Worm (Caenorhabditis elegans): Measurements from ENCODE around the gene clec-218.

clec-218 gene

DNA sequence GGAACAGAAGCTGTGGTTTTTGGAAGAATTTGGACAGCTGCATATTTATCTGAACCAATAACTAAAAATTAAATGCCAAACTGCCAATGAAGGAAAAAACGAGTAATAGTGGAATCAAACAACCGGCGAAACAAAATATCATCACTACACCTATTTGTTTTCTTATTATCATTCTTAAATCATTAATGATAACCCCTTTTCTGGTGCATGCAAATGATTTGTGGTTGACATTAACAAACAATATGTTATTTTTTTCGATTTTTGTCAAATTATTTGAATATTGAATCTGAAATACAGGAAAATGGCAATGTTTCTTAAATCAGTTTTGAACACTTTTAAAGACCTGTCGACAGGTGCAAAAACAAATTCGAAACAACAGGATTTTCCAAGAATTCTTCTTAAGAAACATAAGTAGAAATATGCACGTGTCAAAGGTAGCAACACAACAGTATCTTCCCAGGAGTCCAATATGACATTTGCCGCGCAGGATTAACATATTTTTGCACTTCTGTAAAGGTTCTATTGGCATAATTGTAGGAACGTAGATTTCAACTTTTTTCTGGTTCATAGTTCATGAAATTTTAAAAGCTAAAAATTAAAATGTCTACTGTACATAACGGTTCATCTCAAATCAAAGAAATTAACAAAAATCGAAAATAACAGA is 8.4 kb upstream of the clec-218 start, which contains the start of gene W02D7.5:
Gene W02D7.5, minus strand, starts transcription at position 51 of the 664 bp plus-strand sequence.
- TF ChIP-seq atf-7 (tag; optimal IDR thresholded peaks at IDR 0.05) (no peak), unc-130 (GFP tag; optimal IDR thresholded peaks at IDR 0.05) (no peak), madf-3 (GFP tag; IDR thresholded peaks at IDR 0.05) (no peak), aptf-2 (GFP tag; conservative IDR thresholded peaks at IDR 0.05) (peak; percentile 79), F22D6.2 (tag; optimal IDR thresholded peaks at IDR 0.05) (no peak), ceh-100 (GFP tag; IDR thresholded peaks at IDR 0.05) (no peak), Y53F4B.3 (GFP tag; IDR thresholded peaks at IDR 0.05) (no peak), F33H1.4 (GFP tag; IDR thresholded peaks at IDR 0.05) (no peak), nfya-1 (tag; optimal IDR thresholded peaks at IDR 0.05; ENCODE audit: borderline replicate concordance, insufficient read depth) (no peak), gei-17 (GFP tag; optimal IDR thresholded peaks at IDR 0.05) (no peak), hsf-1 (GFP tag; IDR thresholded peaks at IDR 0.05) (peak; percentile 8; the same call in 1 of the 2 replicates), attf-3 (GFP tag; conservative IDR thresholded peaks at IDR 0.05) (no peak)

DNA sequence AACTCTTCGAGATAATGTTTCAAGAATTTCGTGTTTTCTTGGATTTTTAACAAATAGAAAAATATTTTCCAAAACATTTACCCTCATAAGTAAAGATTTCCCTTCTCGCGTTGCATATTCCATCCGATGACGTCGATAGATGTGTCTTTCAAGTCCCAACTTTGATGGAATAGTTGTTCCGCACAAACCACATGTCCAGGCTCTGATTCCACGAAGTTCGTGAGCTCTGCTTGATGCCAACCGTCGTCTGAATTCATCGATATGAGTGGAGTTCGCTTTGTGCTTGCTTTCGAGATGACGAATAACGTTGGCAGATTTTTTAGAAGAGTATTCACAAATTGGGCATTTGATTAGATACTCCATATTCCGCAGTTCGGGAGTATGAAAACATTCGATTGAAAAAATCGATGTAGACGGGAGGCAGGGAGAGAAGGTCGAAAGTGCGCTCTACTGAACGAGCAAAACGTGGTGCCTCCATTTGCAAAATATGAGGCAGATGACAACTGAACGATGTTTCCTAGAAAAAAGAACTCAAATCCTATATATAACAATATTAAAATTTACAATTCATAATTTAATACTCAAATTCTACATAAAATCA is 6.7 kb upstream of the clec-218 start, which contains the start of gene W02D7.6:
Gene W02D7.6, minus strand, starts transcription at position 573 of the 601 bp plus-strand sequence.
- TF ChIP-seq snpc-4 (GFP tag; optimal IDR thresholded peaks at IDR 0.05) (no peak), snpc-4 (tag; optimal IDR thresholded peaks at IDR 0.05) (peak in 1 of 4 experiments; percentile 54), hsf-1 (GFP tag; IDR thresholded peaks at IDR 0.05) (peak; percentile 57; the same call in 1 of the 2 replicates), lsl-1 (GFP tag; optimal IDR thresholded peaks at IDR 0.05) (peak; percentile 27), egrh-3 (GFP tag; IDR thresholded peaks at IDR 0.05) (no peak), athp-1 (tag; optimal IDR thresholded peaks at IDR 0.05) (peak; percentile 30), ekl-4 (GFP tag; IDR thresholded peaks at IDR 0.05) (0 out of 2 replicates have a peak, but pooled peaks have one; percentile 19), F49E8.2 (tag; optimal IDR thresholded peaks at IDR 0.05; ENCODE audit: insufficient read depth) (no peak), snpc-1.1 (tag; optimal IDR thresholded peaks at IDR 0.05; ENCODE audit: insufficient read depth) (no peak), ccch-3 (GFP tag; optimal IDR thresholded peaks at IDR 0.05) (no peak), gei-17 (GFP tag; optimal IDR thresholded peaks at IDR 0.05) (no peak), lin-54 (GFP tag; optimal IDR thresholded peaks at IDR 0.05) (peak; percentile 39), hlh-12 (tag; optimal IDR thresholded peaks at IDR 0.05) (no peak), ztf-28 (GFP tag; IDR thresholded peaks at IDR 0.05) (no peak), lag-1 (GFP tag; IDR thresholded peaks at IDR 0.05) (no peak), D2030.7 (GFP tag; IDR thresholded peaks at IDR 0.05) (0 out of 2 replicates have a peak, but pooled peaks have one; percentile 8), F52B5.7 (tag; optimal IDR thresholded peaks at IDR 0.05) (no peak), nfya-1 (tag; optimal IDR thresholded peaks at IDR 0.05; ENCODE audit: borderline replicate concordance, insufficient read depth) (no peak), K12H6.12 (tag; optimal IDR thresholded peaks at IDR 0.05) (no peak), mxl-1 (tag; optimal IDR thresholded peaks at IDR 0.05) (peak; percentile 24), F55B11.4 (tag; optimal IDR thresholded peaks at IDR 0.05; ENCODE audit: borderline replicate concordance, insufficient read depth) (no peak), ZK185.1 (tag; optimal IDR thresholded peaks at IDR 0.05; ENCODE audit: poor library complexity, severe bottlenecking) (peak; percentile 1), attf-5 (GFP tag; optimal IDR thresholded peaks at IDR 0.05) (peak; percentile 7), mcd-1 (GFP tag; IDR thresholded peaks at IDR 0.05) (peak; percentile 46; the same call in 1 of the 2 replicates), pbrm-1 (GFP tag; IDR thresholded peaks at IDR 0.05) (peak; percentile 53; the same call in 1 of the 2 replicates), hmg-20 (GFP tag; IDR thresholded peaks at IDR 0.05) (no peak), madf-6 (GFP tag; IDR thresholded peaks at IDR 0.05) (peak; percentile 51), lin-35 (GFP tag; optimal IDR thresholded peaks at IDR 0.05) (no peak), egl-18 (GFP tag; IDR thresholded peaks at IDR 0.05) (no peak), Y56A3A.18 (GFP tag; IDR thresholded peaks at IDR 0.05) (no peak), nhr-120 (GFP tag; IDR thresholded peaks at IDR 0.05) (no peak), ceh-100 (GFP tag; IDR thresholded peaks at IDR 0.05) (no peak), ceh-40 (GFP tag; IDR thresholded peaks at IDR 0.05) (0 out of 2 replicates have a peak, but pooled peaks have one; percentile 39), ztf-3 (GFP tag; optimal IDR thresholded peaks at IDR 0.05) (no peak), efl-1 (GFP tag; optimal IDR thresholded peaks at IDR 0.05) (no peak), nhr-80 (tag; optimal IDR thresholded peaks at IDR 0.05) (peak; percentile 8)
